Fruit fly (Drosophila melanogaster): Measurements from ENCODE around the gene CG9902.

CG9902 gene

dm6 chrX:16552567-16552966 lies 5.2 kb upstream of the CG9902 start (continued):
- no peak for TF ChIP-seq knrl (GFP tag; IDR thresholded peaks at IDR 0.05; ENCODE audit: partially characterized antibody)
- TF ChIP-seq CG10565 (GFP tag; optimal IDR thresholded peaks at IDR 0.05): peak; percentile 34
- peak; percentile 65; the same call in 1 of the 2 replicates for TF ChIP-seq CG11696 (GFP tag; IDR thresholded peaks at IDR 0.05)
- no peak for TF ChIP-seq CG31365 (tag; optimal IDR thresholded peaks at IDR 0.05)
- TF ChIP-seq D19B (GFP tag; optimal IDR thresholded peaks at IDR 0.05): peak; percentile 72
- TF ChIP-seq CG34422 (GFP tag; IDR thresholded peaks at IDR 0.05): peak; percentile 57; the same call in 2 of the 3 replicates
- TF ChIP-seq salm (tag; optimal IDR thresholded peaks at IDR 0.05): peak; percentile 76
- peak; percentile 84 for TF ChIP-seq HHEX (GFP tag; optimal IDR thresholded peaks at IDR 0.05)
- peak; percentile 53 for TF ChIP-seq CG12299 (tag; optimal IDR thresholded peaks at IDR 0.05)
- peak; percentile 19 for TF ChIP-seq CG12236 (GFP tag; optimal IDR thresholded peaks at IDR 0.05)
- TF ChIP-seq CG15514 (GFP tag; optimal IDR thresholded peaks at IDR 0.05): peak; percentile 77
- TF ChIP-seq Stat92E (GFP tag; optimal IDR thresholded peaks at IDR 0.05): peak in 1 of 3 experiments; percentile 34
- TF ChIP-seq mam (GFP tag; optimal IDR thresholded peaks at IDR 0.05): peak; percentile 61
- TF ChIP-seq Dref (GFP tag; IDR thresholded peaks at IDR 0.05): peak; percentile 50
- peak; percentile 73 for TF ChIP-seq CG1233 (GFP tag; optimal IDR thresholded peaks at IDR 0.05)
- peak; percentile 79 for TF ChIP-seq CG12071 (GFP tag; optimal IDR thresholded peaks at IDR 0.05)
- no peak for TF ChIP-seq Dip2 (GFP tag; IDR thresholded peaks at IDR 0.05)
- peak; percentile 82 for TF ChIP-seq zfh1 (GFP tag; IDR thresholded peaks at IDR 0.05)
- peak; percentile 49 for TF ChIP-seq CG33213 (GFP tag; optimal IDR thresholded peaks at IDR 0.05)
- peak; percentile 55 for TF ChIP-seq CG15601 (tag; optimal IDR thresholded peaks at IDR 0.05)
- TF ChIP-seq CG8765 (GFP tag; IDR thresholded peaks at IDR 0.05): no peak
- TF ChIP-seq Pdp1 (GFP tag; optimal IDR thresholded peaks at IDR 0.05): peak in 1 of 2 experiments; percentile 50
- peak; percentile 40 for TF ChIP-seq CG16863 (GFP tag; optimal IDR thresholded peaks at IDR 0.05)
- TF ChIP-seq CG6791 (GFP tag; IDR thresholded peaks at IDR 0.05; ENCODE audit: partially characterized antibody): no peak
- TF ChIP-seq pan (optimal IDR thresholded peaks at IDR 0.05): no peak
- TF ChIP-seq pan (GFP tag; optimal IDR thresholded peaks at IDR 0.05 in 1 of 2, IDR thresholded peaks at IDR 0.05 in 1 of 2): peak in 1 of 2 experiments; percentile 77
- TF ChIP-seq Side (GFP tag; optimal IDR thresholded peaks at IDR 0.05): peak; percentile 32
- TF ChIP-seq Ada2b (GFP tag; IDR thresholded peaks at IDR 0.05): peak; percentile 66
- peak; percentile 86 for TF ChIP-seq PHDP (tag; optimal IDR thresholded peaks at IDR 0.05)
- peak; percentile 76 for TF ChIP-seq CG18619 (GFP tag; optimal IDR thresholded peaks at IDR 0.05)
- TF ChIP-seq pb (GFP tag; optimal IDR thresholded peaks at IDR 0.05): peak; percentile 57
- peak; percentile 74; the same call in 1 of the 2 replicates for TF ChIP-seq CG14014 (GFP tag; IDR thresholded peaks at IDR 0.05)
- TF ChIP-seq Abd-B (GFP tag; optimal IDR thresholded peaks at IDR 0.05): peak; percentile 70
- TF ChIP-seq CG10209 (GFP tag; optimal IDR thresholded peaks at IDR 0.05): peak; percentile 84
- no peak for TF ChIP-seq nom (GFP tag; optimal IDR thresholded peaks at IDR 0.05)
- no peak for TF ChIP-seq ato (GFP tag; IDR thresholded peaks at IDR 0.05; ENCODE audit: partially characterized antibody)
- TF ChIP-seq CG10366 (GFP tag; IDR thresholded peaks at IDR 0.05): peak; percentile 72
- no peak for TF ChIP-seq btn (GFP tag; optimal IDR thresholded peaks at IDR 0.05)
- TF ChIP-seq wor (GFP tag; IDR thresholded peaks at IDR 0.05): peak; percentile 28; the same call in 1 of the 2 replicates
- peak; percentile 88 for TF ChIP-seq dmrt99B (tag; optimal IDR thresholded peaks at IDR 0.05)
- peak; percentile 71 for TF ChIP-seq CG10147 (GFP tag; optimal IDR thresholded peaks at IDR 0.05)
- TF ChIP-seq row (GFP tag; IDR thresholded peaks at IDR 0.05): peak; percentile 82
- TF ChIP-seq Lpt (GFP tag; optimal IDR thresholded peaks at IDR 0.05): no peak
- TF ChIP-seq CG17802 (tag; optimal IDR thresholded peaks at IDR 0.05): peak; percentile 56
- TF ChIP-seq gro (GFP tag; optimal IDR thresholded peaks at IDR 0.05): peak; percentile 72
- peak; percentile 60 for TF ChIP-seq CG3407 (GFP tag; optimal IDR thresholded peaks at IDR 0.05)
- peak; percentile 53; the same call in 1 of the 2 replicates for TF ChIP-seq bowl (GFP tag; IDR thresholded peaks at IDR 0.05)
- TF ChIP-seq CG43689 (GFP tag; IDR thresholded peaks at IDR 0.05): 0 out of 2 replicates have a peak, but pooled peaks have one; percentile 7
- TF ChIP-seq Dp (GFP tag; optimal IDR thresholded peaks at IDR 0.05): no peak
- peak; percentile 79 for TF ChIP-seq gsb-n (tag; optimal IDR thresholded peaks at IDR 0.05)
